Worm (Caenorhabditis elegans): ENCODE results near the gene fbxa-81.
"Not testable (repeated sequence)": the region's sequence is repeated elsewhere in the genome, so short reads cannot be mapped to it uniquely, and the experiment has no call there.

ce11 chrX:14525081-14525324, 16.9 kb downstream of the fbxa-81 start, which contains the start of gene nspc-17:
- not testable (repeated sequence) for TF ChIP-seq ama-1 (optimal IDR thresholded peaks at IDR 0.05); sea-1 (GFP tag; conservative IDR thresholded peaks at IDR 0.05); flt-1 (GFP tag; IDR thresholded peaks at IDR 0.05); tbx-11 (GFP tag; IDR thresholded peaks at IDR 0.05); scrt-1 (GFP tag; IDR thresholded peaks at IDR 0.05); tbx-37 (GFP tag; conservative IDR thresholded peaks at IDR 0.05)
